Fruit fly (Drosophila melanogaster) whole organism, pupa: ENCODE data around the gene CG32379.

Experiments used
- CG12605 ChIP-seq: fragments of 200-800 bp; sonication (Bioruptor generic); IDR thresholded peaks from 2 replicates; pipeline ENCODE4 v1.3.6; 2022; ENCODE audit warnings: missing biosample characterization, missing genetic modification characterization
- CG17806 ChIP-seq: fragments of 200-800 bp; sonication (Bioruptor generic); optimal IDR thresholded peaks from 2 replicates; lab custom pipeline; 2018; ENCODE audit warnings: missing biosample characterization, mild to moderate bottlenecking, missing genetic modification characterization, moderate library complexity
- Snoo ChIP-seq: fragments of 200-800 bp; sonication (Bioruptor generic); optimal IDR thresholded peaks from 3 replicates; lab custom pipeline; 2017; ENCODE audit warnings: missing biosample characterization, mild to moderate bottlenecking, missing genetic modification characterization, inconsistent platforms

DNA sequence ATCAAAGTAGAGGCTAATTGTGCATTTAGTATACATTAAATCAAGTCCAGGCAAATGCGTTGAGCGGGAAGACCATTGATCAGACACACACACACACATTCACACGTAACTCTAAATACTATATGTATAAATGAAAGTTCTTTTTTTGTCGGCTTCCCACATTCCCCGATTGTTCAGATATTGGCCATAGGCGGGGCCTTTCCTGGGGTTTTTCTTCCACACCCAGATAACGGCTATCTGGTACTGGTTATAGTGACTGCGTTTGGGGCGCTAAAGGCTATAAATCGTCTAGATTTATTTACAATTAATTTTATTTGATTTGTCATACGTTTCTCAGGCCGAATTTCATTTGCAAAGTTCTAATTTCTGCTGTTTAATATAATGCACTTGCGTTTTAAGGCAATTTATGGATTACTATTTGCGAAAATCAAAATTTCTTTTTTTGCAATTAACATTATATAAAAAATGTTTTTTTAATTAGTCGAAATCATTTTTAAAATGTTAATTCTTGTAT is 36.7 kb downstream of the CG32379 start:
- TF ChIP-seq CG17806 (tag; lab: Kevin White, UChicago): no peak
- TF ChIP-seq Snoo (tag; lab: Kevin White, UChicago): no peak
- no peak for TF ChIP-seq CG12605 (GFP tag; lab: Robert Waterston, UW)
